1 fruit fly cellular context compared by ENCODE assay signal in genomic region chr2L:19142176-19142870, dm6.
A peak's percentile ranks its signal among the peaks of the same experiment; 100 is the strongest.
TF ChIP-seq lines count a peak whose summit lies in the region.

No protein-coding gene starts in this region.

TF ChIP-seq in whole organism, embryonic, 481 proteins besides CTCF, POLR2A, EP300 and RAD21 (continued from another document and continues in another):
- TF ChIP-seq nmo (GFP tag; optimal IDR thresholded peaks at IDR 0.05; lab: Kevin White, UChicago) (no peak), BEAF-32 (GFP tag; optimal IDR thresholded peaks at IDR 0.05; lab: Kevin White, UChicago) (no peak), CG17385 (GFP tag; optimal IDR thresholded peaks at IDR 0.05; lab: Kevin White, UChicago) (peak; percentile 42), wek (GFP tag; optimal IDR thresholded peaks at IDR 0.05; lab: Kevin White, UChicago) (no peak), seq (GFP tag; IDR thresholded peaks at IDR 0.05; lab: Robert Waterston, UW) (no peak), slou (GFP tag; optimal IDR thresholded peaks at IDR 0.05; lab: Kevin White, UChicago) (no peak), CG11695 (GFP tag; IDR thresholded peaks at IDR 0.05; lab: Robert Waterston, UW) (peak; percentile 47; the same call in 1 of the 3 replicates), CG12071 (GFP tag; optimal IDR thresholded peaks at IDR 0.05; lab: Kevin White, UChicago) (no peak), otp (GFP tag; IDR thresholded peaks at IDR 0.05; lab: Robert Waterston, UW) (no peak), H2.0 (GFP tag; IDR thresholded peaks at IDR 0.05; lab: Robert Waterston, UW) (no peak), NK7.1 (GFP tag; optimal IDR thresholded peaks at IDR 0.05; lab: Kevin White, UChicago) (no peak), CG34422 (GFP tag; IDR thresholded peaks at IDR 0.05; lab: Robert Waterston, UW) (no peak), kni (GFP tag; optimal IDR thresholded peaks at IDR 0.05; lab: Kevin White, UChicago) (peak; percentile 2), bbx (GFP tag; IDR thresholded peaks at IDR 0.05; lab: Robert Waterston, UW; ENCODE audit: partially characterized antibody) (no peak), CG31388 (GFP tag; optimal IDR thresholded peaks at IDR 0.05; lab: Kevin White, UChicago) (no peak), cwo (GFP tag; optimal IDR thresholded peaks at IDR 0.05; lab: Kevin White, UChicago) (no peak), CG3847 (GFP tag; IDR thresholded peaks at IDR 0.05; lab: Robert Waterston, UW) (no peak), insv (GFP tag; optimal IDR thresholded peaks at IDR 0.05; lab: Kevin White, UChicago) (no peak), fd102C (GFP tag; optimal IDR thresholded peaks at IDR 0.05; lab: Kevin White, UChicago) (no peak), CG10654 (GFP tag; optimal IDR thresholded peaks at IDR 0.05; lab: Kevin White, UChicago) (no peak), nau (GFP tag; optimal IDR thresholded peaks at IDR 0.05; lab: Kevin White, UChicago) (no peak), gro (GFP tag; optimal IDR thresholded peaks at IDR 0.05; lab: Kevin White, UChicago) (no peak), corto (GFP tag; optimal IDR thresholded peaks at IDR 0.05; lab: Kevin White, UChicago) (no peak), Sox100B (GFP tag; optimal IDR thresholded peaks at IDR 0.05; lab: Kevin White, UChicago) (no peak), CG13894 (tag; optimal IDR thresholded peaks at IDR 0.05; lab: Kevin White, UChicago) (no peak), CG11093 (GFP tag; IDR thresholded peaks at IDR 0.05; lab: Robert Waterston, UW) (no peak), mam (GFP tag; optimal IDR thresholded peaks at IDR 0.05; lab: Kevin White, UChicago) (no peak), Med (GFP tag; lab: Kevin White, UChicago) (peak; percentile 59), CG2202 (tag; optimal IDR thresholded peaks at IDR 0.05; lab: Kevin White, UChicago) (no peak), danr (GFP tag; IDR thresholded peaks at IDR 0.05; lab: Robert Waterston, UW) (no peak), Antp (GFP tag; optimal IDR thresholded peaks at IDR 0.05; lab: Kevin White, UChicago) (no peak), Myb (GFP tag; optimal IDR thresholded peaks at IDR 0.05; lab: Kevin White, UChicago) (no peak), NC2β (GFP tag; optimal IDR thresholded peaks at IDR 0.05; lab: Kevin White, UChicago) (no peak), dmrt99B (tag; optimal IDR thresholded peaks at IDR 0.05; lab: Kevin White, UChicago) (no peak), CG1647 (GFP tag; optimal IDR thresholded peaks at IDR 0.05; lab: Kevin White, UChicago) (no peak), salm (tag; optimal IDR thresholded peaks at IDR 0.05; lab: Kevin White, UChicago) (no peak), CG8478 (optimal IDR thresholded peaks at IDR 0.05; lab: Kevin White, UChicago) (no peak), Hmr (GFP tag; optimal IDR thresholded peaks at IDR 0.05; lab: Kevin White, UChicago) (no peak), lmd (GFP tag; IDR thresholded peaks at IDR 0.05; lab: Robert Waterston, UW) (no peak), CG9932 (GFP tag; IDR thresholded peaks at IDR 0.05; lab: Robert Waterston, UW) (no peak), CG17328 (GFP tag; IDR thresholded peaks at IDR 0.05; lab: Robert Waterston, UW) (no peak), Rfx (GFP tag; IDR thresholded peaks at IDR 0.05; lab: Robert Waterston, UW) (0 out of 2 replicates have a peak, but pooled peaks have one; percentile 26), Poxn (GFP tag; IDR thresholded peaks at IDR 0.05; lab: Robert Waterston, UW) (no peak), BtbVII (GFP tag; optimal IDR thresholded peaks at IDR 0.05; lab: Kevin White, UChicago) (no peak), CG32767 (GFP tag; IDR thresholded peaks at IDR 0.05; lab: Robert Waterston, UW) (no peak), Atf6 (GFP tag; IDR thresholded peaks at IDR 0.05; lab: Robert Waterston, UW) (0 out of 2 replicates have a peak, but pooled peaks have one; percentile 41), Doc2 (GFP tag; IDR thresholded peaks at IDR 0.05; lab: Robert Waterston, UW) (no peak), CG2875 (GFP tag; optimal IDR thresholded peaks at IDR 0.05; lab: Kevin White, UChicago) (no peak), Hsf (GFP tag; optimal IDR thresholded peaks at IDR 0.05; lab: Kevin White, UChicago) (peak; percentile 21), lilli (GFP tag; optimal IDR thresholded peaks at IDR 0.05; lab: Kevin White, UChicago) (peak; percentile 41), CG3995 (GFP tag; optimal IDR thresholded peaks at IDR 0.05; lab: Kevin White, UChicago) (no peak), Usf (GFP tag; optimal IDR thresholded peaks at IDR 0.05; lab: Kevin White, UChicago) (no peak), crc (GFP tag; optimal IDR thresholded peaks at IDR 0.05; lab: Kevin White, UChicago) (no peak), CG6254 (GFP tag; optimal IDR thresholded peaks at IDR 0.05; lab: Kevin White, UChicago) (no peak), ap (GFP tag; IDR thresholded peaks at IDR 0.05; lab: Robert Waterston, UW) (no peak), gsb-n (tag; optimal IDR thresholded peaks at IDR 0.05; lab: Kevin White, UChicago) (no peak), lov (optimal IDR thresholded peaks at IDR 0.05; lab: Kevin White, UChicago) (no peak), lov (GFP tag; IDR thresholded peaks at IDR 0.05; lab: Robert Waterston, UW) (no peak), chm (GFP tag; IDR thresholded peaks at IDR 0.05; lab: Robert Waterston, UW) (no peak), CG7357 (GFP tag; IDR thresholded peaks at IDR 0.05; lab: Robert Waterston, UW) (no peak), CG12219 (GFP tag; optimal IDR thresholded peaks at IDR 0.05; lab: Kevin White, UChicago) (no peak), CG3065 (GFP tag; optimal IDR thresholded peaks at IDR 0.05; lab: Kevin White, UChicago) (no peak), Tbp (GFP tag; optimal IDR thresholded peaks at IDR 0.05; lab: Kevin White, UChicago) (no peak), hkb (optimal IDR thresholded peaks at IDR 0.05; lab: Kevin White, UChicago) (no peak), hkb (GFP tag; IDR thresholded peaks at IDR 0.05; lab: Robert Waterston, UW) (no peak), CG8765 (GFP tag; IDR thresholded peaks at IDR 0.05; lab: Robert Waterston, UW) (no peak), p53 (GFP tag; optimal IDR thresholded peaks at IDR 0.05; lab: Kevin White, UChicago) (no peak), CG5953 (GFP tag; IDR thresholded peaks at IDR 0.05; lab: Robert Waterston, UW) (no peak), Fer2 (tag; optimal IDR thresholded peaks at IDR 0.05; lab: Kevin White, UChicago) (no peak), sc (optimal IDR thresholded peaks at IDR 0.05; lab: Kevin White, UChicago) (no peak), sc (GFP tag; optimal IDR thresholded peaks at IDR 0.05; lab: Kevin White, UChicago) (no peak), Hand (GFP tag; optimal IDR thresholded peaks at IDR 0.05; lab: Kevin White, UChicago) (no peak), trem (tag; optimal IDR thresholded peaks at IDR 0.05; lab: Kevin White, UChicago) (no peak), CG12659 (GFP tag; optimal IDR thresholded peaks at IDR 0.05; lab: Kevin White, UChicago) (no peak), ttk (GFP tag; IDR thresholded peaks at IDR 0.05; lab: Robert Waterston, UW) (no peak), CG14965 (GFP tag; optimal IDR thresholded peaks at IDR 0.05; lab: Kevin White, UChicago; ENCODE audit: borderline replicate concordance) (no peak), Scr (GFP tag; IDR thresholded peaks at IDR 0.05; lab: Robert Waterston, UW; ENCODE audit: partially characterized antibody) (no peak), ssp (GFP tag; IDR thresholded peaks at IDR 0.05; lab: Robert Waterston, UW) (peak; percentile 20; the same call in 1 of the 2 replicates), pan (optimal IDR thresholded peaks at IDR 0.05; lab: Kevin White, UChicago) (no peak), pan (GFP tag; optimal IDR thresholded peaks at IDR 0.05 in 1 of 2, IDR thresholded peaks at IDR 0.05 in 1 of 2) (no peak), Lhr (GFP tag; optimal IDR thresholded peaks at IDR 0.05; lab: Kevin White, UChicago) (no peak), CG31224 (GFP tag; IDR thresholded peaks at IDR 0.05; lab: Robert Waterston, UW) (no peak), CG10462 (GFP tag; optimal IDR thresholded peaks at IDR 0.05; lab: Kevin White, UChicago) (no peak), Fer3 (tag; optimal IDR thresholded peaks at IDR 0.05; lab: Kevin White, UChicago) (peak; percentile 12), Taf1 (GFP tag; IDR thresholded peaks at IDR 0.05; lab: Robert Waterston, UW) (no peak), TFAM (GFP tag; optimal IDR thresholded peaks at IDR 0.05; lab: Kevin White, UChicago) (no peak), CG11504 (tag; optimal IDR thresholded peaks at IDR 0.05; lab: Kevin White, UChicago) (no peak), Drgx (GFP tag; IDR thresholded peaks at IDR 0.05; lab: Robert Waterston, UW) (peak; percentile 40), sens-2 (GFP tag; IDR thresholded peaks at IDR 0.05; lab: Robert Waterston, UW) (no peak), CG3163 (GFP tag; optimal IDR thresholded peaks at IDR 0.05; lab: Kevin White, UChicago) (no peak), Bteb2 (GFP tag; optimal IDR thresholded peaks at IDR 0.05; lab: Kevin White, UChicago) (no peak), Dbx (GFP tag; IDR thresholded peaks at IDR 0.05; lab: Robert Waterston, UW) (no peak), Hr78 (GFP tag; optimal IDR thresholded peaks at IDR 0.05; lab: Kevin White, UChicago) (no peak), CG10959 (GFP tag; IDR thresholded peaks at IDR 0.05; lab: Robert Waterston, UW) (no peak), CoRest (tag; optimal IDR thresholded peaks at IDR 0.05; lab: Kevin White, UChicago) (peak; percentile 11), Spps (tag; optimal IDR thresholded peaks at IDR 0.05; lab: Kevin White, UChicago) (peak; percentile 4), CG8359 (GFP tag; optimal IDR thresholded peaks at IDR 0.05; lab: Kevin White, UChicago; ENCODE audit: borderline replicate concordance) (no peak), ab (GFP tag; optimal IDR thresholded peaks at IDR 0.05; lab: Kevin White, UChicago) (no peak), CG34376 (GFP tag; optimal IDR thresholded peaks at IDR 0.05; lab: Kevin White, UChicago) (no peak), jigr1 (GFP tag; IDR thresholded peaks at IDR 0.05; lab: Robert Waterston, UW) (no peak), gcm2 (GFP tag; optimal IDR thresholded peaks at IDR 0.05; lab: Kevin White, UChicago) (no peak), CG15479 (GFP tag; optimal IDR thresholded peaks at IDR 0.05; lab: Kevin White, UChicago) (no peak), Bdp1 (GFP tag; optimal IDR thresholded peaks at IDR 0.05; lab: Kevin White, UChicago) (no peak), CG6765 (GFP tag; optimal IDR thresholded peaks at IDR 0.05; lab: Kevin White, UChicago) (no peak), CHES-1-like (GFP tag; optimal IDR thresholded peaks at IDR 0.05; lab: Kevin White, UChicago) (no peak), CG7372 (GFP tag; IDR thresholded peaks at IDR 0.05; lab: Robert Waterston, UW) (no peak), amos (GFP tag; IDR thresholded peaks at IDR 0.05; lab: Robert Waterston, UW; ENCODE audit: partially characterized antibody) (no peak), CG14667 (GFP tag; IDR thresholded peaks at IDR 0.05; lab: Robert Waterston, UW) (no peak), CG15269 (tag; optimal IDR thresholded peaks at IDR 0.05; lab: Kevin White, UChicago) (peak; percentile 24), CG2199 (GFP tag; IDR thresholded peaks at IDR 0.05; lab: Robert Waterston, UW) (0 out of 3 replicates have a peak, but pooled peaks have one; percentile 64), CG15696 (tag; optimal IDR thresholded peaks at IDR 0.05; lab: Kevin White, UChicago) (no peak), Trl (optimal IDR thresholded peaks at IDR 0.05; lab: Kevin White, UChicago) (no peak), Trl (GFP tag; optimal IDR thresholded peaks at IDR 0.05; lab: Kevin White, UChicago) (peak; percentile 13), bsh (GFP tag; optimal IDR thresholded peaks at IDR 0.05; lab: Kevin White, UChicago) (peak in 1 of 2 experiments; percentile 36), CG11723 (GFP tag; optimal IDR thresholded peaks at IDR 0.05; lab: Kevin White, UChicago) (no peak), fd3F (GFP tag; optimal IDR thresholded peaks at IDR 0.05; lab: Kevin White, UChicago) (no peak), tap (tag; optimal IDR thresholded peaks at IDR 0.05; lab: Kevin White, UChicago) (no peak), GATAe (GFP tag; conservative IDR thresholded peaks at IDR 0.05; lab: Robert Waterston, UW) (no peak), Mes4 (GFP tag; optimal IDR thresholded peaks at IDR 0.05; lab: Kevin White, UChicago) (no peak), cato (GFP tag; optimal IDR thresholded peaks at IDR 0.05; lab: Kevin White, UChicago; ENCODE audit: borderline replicate concordance) (no peak), sqz (GFP tag; optimal IDR thresholded peaks at IDR 0.05; lab: Kevin White, UChicago) (no peak), Dref (GFP tag; IDR thresholded peaks at IDR 0.05; lab: Robert Waterston, UW) (no peak), CG7928 (GFP tag; optimal IDR thresholded peaks at IDR 0.05; lab: Kevin White, UChicago) (no peak), chn (GFP tag; optimal IDR thresholded peaks at IDR 0.05; lab: Kevin White, UChicago) (no peak), CG14014 (GFP tag; IDR thresholded peaks at IDR 0.05; lab: Robert Waterston, UW) (no peak), ase (GFP tag; IDR thresholded peaks at IDR 0.05; lab: Robert Waterston, UW) (no peak), CG30431 (GFP tag; optimal IDR thresholded peaks at IDR 0.05; lab: Kevin White, UChicago) (no peak), ERR (GFP tag; optimal IDR thresholded peaks at IDR 0.05; lab: Kevin White, UChicago) (no peak), Jarid2 (GFP tag; optimal IDR thresholded peaks at IDR 0.05; lab: Kevin White, UChicago) (no peak), CG7963 (GFP tag; IDR thresholded peaks at IDR 0.05; lab: Robert Waterston, UW; ENCODE audit: partially characterized antibody) (no peak), tin (GFP tag; optimal IDR thresholded peaks at IDR 0.05; lab: Kevin White, UChicago) (no peak), slp2 (GFP tag; optimal IDR thresholded peaks at IDR 0.05; lab: Kevin White, UChicago) (no peak), sob (GFP tag; IDR thresholded peaks at IDR 0.05; lab: Robert Waterston, UW) (no peak), dmrt11E (tag; optimal IDR thresholded peaks at IDR 0.05; lab: Kevin White, UChicago) (peak; percentile 27), jumu (GFP tag; optimal IDR thresholded peaks at IDR 0.05; lab: Kevin White, UChicago) (no peak), sr (GFP tag; IDR thresholded peaks at IDR 0.05; lab: Robert Waterston, UW) (no peak), CG43689 (GFP tag; IDR thresholded peaks at IDR 0.05; lab: Robert Waterston, UW) (no peak), Vsx1 (GFP tag; optimal IDR thresholded peaks at IDR 0.05; lab: Kevin White, UChicago) (no peak), fu2 (GFP tag; optimal IDR thresholded peaks at IDR 0.05; lab: Kevin White, UChicago) (no peak), CkIIα-i1 (GFP tag; IDR thresholded peaks at IDR 0.05; lab: Robert Waterston, UW) (no peak), PHDP (tag; optimal IDR thresholded peaks at IDR 0.05; lab: Kevin White, UChicago) (peak; percentile 22)
